Fruit fly (Drosophila melanogaster): ENCODE results near the gene salt.

The salt gene

DNA sequence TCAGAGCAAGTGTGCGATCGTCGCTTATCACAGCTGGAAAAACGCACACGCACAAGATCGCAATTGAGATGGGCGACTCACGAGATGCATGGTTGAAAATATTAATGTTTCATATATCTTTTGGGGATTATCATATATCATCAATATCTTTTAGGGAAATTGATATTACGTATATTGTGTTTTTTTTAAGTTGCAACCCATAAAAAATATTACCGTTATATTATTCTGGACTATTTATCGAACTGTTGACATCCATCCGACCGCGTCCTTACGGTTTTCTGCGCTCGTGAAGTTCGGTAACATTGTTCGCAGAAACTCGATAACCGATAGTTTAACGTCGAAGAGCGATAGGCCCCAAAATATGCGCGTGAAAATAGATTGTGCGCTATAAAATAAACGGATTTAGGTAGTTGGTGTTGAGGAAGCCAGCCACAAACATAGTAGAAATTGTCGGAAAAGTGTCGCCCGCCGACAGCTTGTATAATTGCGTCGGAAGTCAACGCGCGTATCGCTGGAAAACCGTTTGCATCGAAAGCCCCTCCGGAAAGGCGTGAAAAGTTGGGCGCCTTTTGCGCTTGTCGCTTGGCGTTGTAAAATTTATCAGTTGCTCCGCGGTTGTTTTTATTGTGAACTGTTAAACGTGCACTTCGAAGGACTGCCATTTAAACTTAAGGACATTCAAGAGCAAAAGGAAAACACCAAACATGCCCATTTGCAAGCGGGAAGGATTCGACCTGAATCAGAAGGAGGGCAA is 39.3 kb upstream of the salt start, which contains the start of the genes Mccc1 and Acf (continued):
- TF ChIP-seq ro (GFP tag; IDR thresholded peaks at IDR 0.05), result no peak
- peak; percentile 74 for TF ChIP-seq Myb (GFP tag; optimal IDR thresholded peaks at IDR 0.05)
- TF ChIP-seq hkb (optimal IDR thresholded peaks at IDR 0.05), result peak; percentile 13
- TF ChIP-seq hkb (GFP tag; IDR thresholded peaks at IDR 0.05), result peak; percentile 45; the same call in 1 of the 2 replicates
- peak; percentile 47 for TF ChIP-seq zen (tag; optimal IDR thresholded peaks at IDR 0.05)
- no peak for TF ChIP-seq Hr78 (GFP tag; optimal IDR thresholded peaks at IDR 0.05)
- peak; percentile 51 for TF ChIP-seq Ptx1 (GFP tag; IDR thresholded peaks at IDR 0.05)
- peak; percentile 42 for TF ChIP-seq Chrac-16 (GFP tag; optimal IDR thresholded peaks at IDR 0.05)
- TF ChIP-seq Lpt (GFP tag; optimal IDR thresholded peaks at IDR 0.05), result no peak
- peak; percentile 91; the same call in 2 of the 3 replicates for TF ChIP-seq CG17361 (GFP tag; IDR thresholded peaks at IDR 0.05)
- TF ChIP-seq knrl (GFP tag; IDR thresholded peaks at IDR 0.05; ENCODE audit: partially characterized antibody), result peak; percentile 65; the same call in 2 of the 3 replicates
- peak; percentile 20; the same call in 1 of the 3 replicates for TF ChIP-seq ken (GFP tag; IDR thresholded peaks at IDR 0.05)
- TF ChIP-seq Dfd (GFP tag; optimal IDR thresholded peaks at IDR 0.05), result no peak
- TF ChIP-seq CG12942 (GFP tag; optimal IDR thresholded peaks at IDR 0.05), result peak; percentile 0
- TF ChIP-seq CG6272 (GFP tag; IDR thresholded peaks at IDR 0.05), result no peak
- TF ChIP-seq Neu2 (GFP tag; optimal IDR thresholded peaks at IDR 0.05; ENCODE audit: borderline replicate concordance), result no peak
- no peak for TF ChIP-seq CG6683 (GFP tag; optimal IDR thresholded peaks at IDR 0.05)
- TF ChIP-seq CG14050 (GFP tag; IDR thresholded peaks at IDR 0.05), result no peak
- TF ChIP-seq CG11247 (GFP tag; IDR thresholded peaks at IDR 0.05), result 0 out of 2 replicates have a peak, but pooled peaks have one; percentile 30
- TF ChIP-seq CG14441 (GFP tag; IDR thresholded peaks at IDR 0.05), result peak; percentile 33; the same call in 1 of the 2 replicates
- TF ChIP-seq zen2 (GFP tag; IDR thresholded peaks at IDR 0.05; ENCODE audit: partially characterized antibody), result peak; percentile 31; the same call in 1 of the 3 replicates
- TF ChIP-seq CG34224 (GFP tag; IDR thresholded peaks at IDR 0.05; ENCODE audit: partially characterized antibody), result peak; percentile 60; the same call in 1 of the 3 replicates
- peak; percentile 33 for TF ChIP-seq ems (GFP tag; optimal IDR thresholded peaks at IDR 0.05)
- no peak for TF ChIP-seq Tbp (GFP tag; optimal IDR thresholded peaks at IDR 0.05)
- no peak for TF ChIP-seq luna (GFP tag; optimal IDR thresholded peaks at IDR 0.05)
- peak; percentile 17 for TF ChIP-seq CG1602 (GFP tag; optimal IDR thresholded peaks at IDR 0.05)
- TF ChIP-seq Sin3A (optimal IDR thresholded peaks at IDR 0.05), result peak; percentile 61
- TF ChIP-seq Oli (tag; optimal IDR thresholded peaks at IDR 0.05), result no peak
- peak; percentile 57; the same call in 1 of the 2 replicates for TF ChIP-seq unc-4 (GFP tag; IDR thresholded peaks at IDR 0.05; ENCODE audit: partially characterized antibody)
- no peak for TF ChIP-seq CG10565 (GFP tag; optimal IDR thresholded peaks at IDR 0.05)
- TF ChIP-seq HLH54F (GFP tag; optimal IDR thresholded peaks at IDR 0.05), result peak; percentile 31
- TF ChIP-seq CG43689 (GFP tag; IDR thresholded peaks at IDR 0.05), result no peak
- TF ChIP-seq CG9609 (GFP tag; optimal IDR thresholded peaks at IDR 0.05), result peak; percentile 19
- TF ChIP-seq Asciz (GFP tag; optimal IDR thresholded peaks at IDR 0.05), result no peak
- TF ChIP-seq Bgb (GFP tag; IDR thresholded peaks at IDR 0.05; ENCODE audit: partially characterized antibody), result peak; percentile 54; the same call in 1 of the 2 replicates
- peak; percentile 37 for TF ChIP-seq pum (GFP tag; optimal IDR thresholded peaks at IDR 0.05)
- no peak; the same call in 1 of the 2 replicates for TF ChIP-seq CG10366 (GFP tag; IDR thresholded peaks at IDR 0.05)
- no peak for TF ChIP-seq CG7839 (tag; optimal IDR thresholded peaks at IDR 0.05)
- TF ChIP-seq Rx (GFP tag; IDR thresholded peaks at IDR 0.05), result no peak
- no peak for TF ChIP-seq CG6854 (GFP tag; optimal IDR thresholded peaks at IDR 0.05)
- TF ChIP-seq CG1832 (GFP tag; optimal IDR thresholded peaks at IDR 0.05), result no peak
- TF ChIP-seq tgo (GFP tag; IDR thresholded peaks at IDR 0.05), result peak; percentile 46; the same call in 1 of the 3 replicates
- no peak for TF ChIP-seq CG8290 (GFP tag; optimal IDR thresholded peaks at IDR 0.05)
- TF ChIP-seq CG8290 (tag; optimal IDR thresholded peaks at IDR 0.05), result no peak
- peak; percentile 51; the same call in 1 of the 2 replicates for TF ChIP-seq CG32532 (GFP tag; IDR thresholded peaks at IDR 0.05)
- no peak for TF ChIP-seq ara (GFP tag; IDR thresholded peaks at IDR 0.05)
- TF ChIP-seq vfl (GFP tag; optimal IDR thresholded peaks at IDR 0.05), result peak; percentile 14
- peak; percentile 21 for TF ChIP-seq Hr3 (GFP tag; optimal IDR thresholded peaks at IDR 0.05)
- peak; percentile 37 for TF ChIP-seq CG3995 (GFP tag; optimal IDR thresholded peaks at IDR 0.05)
- TF ChIP-seq E2f2 (GFP tag; IDR thresholded peaks at IDR 0.05), result peak; percentile 42

Measured in whole organism, embryonic.